Worm (Caenorhabditis elegans) whole organism, L4 larva: ENCODE measurements around the gene soc-2.

Source experiments
- F37D6.2 ChIP-seq: sonication (generic microtip); optimal IDR thresholded peaks from 2 replicates; lab custom pipeline; 2016; ENCODE audit warnings: mild to moderate bottlenecking, missing genetic modification characterization, missing compliant biosample characterization
- R02D3.7 ChIP-seq: fragments of 150-350 bp; sonication (generic microtip); optimal IDR thresholded peaks from 3 replicates; lab custom pipeline; 2014; ENCODE audit warnings: missing biosample characterization, missing genetic modification characterization
- T20F7.1 ChIP-seq: fragments of 200-800 bp; sonication (Bioruptor generic); optimal IDR thresholded peaks from 2 replicates; lab custom pipeline; 2018; ENCODE audit warnings: mild to moderate bottlenecking, missing genetic modification characterization, missing compliant biosample characterization
- T26A8.4 ChIP-seq: fragments of 200-800 bp; sonication (Bioruptor generic); IDR thresholded peaks from 2 replicates; pipeline ENCODE4 v1.3.6; 2022; ENCODE audit warnings: missing genetic modification characterization, missing compliant biosample characterization
- Y5F2A.4 ChIP-seq: fragments of 200-800 bp; sonication (Bioruptor generic); optimal IDR thresholded peaks from 2 replicates; lab custom pipeline; 2018; ENCODE audit warnings: mild to moderate bottlenecking, missing genetic modification characterization, missing compliant biosample characterization
- Y75B8A.6 ChIP-seq: fragments of 200-800 bp; sonication (Bioruptor generic); IDR thresholded peaks from 2 replicates; pipeline ENCODE4 v1.3.6; 2022; ENCODE audit warnings: missing genetic modification reagents, missing genetic modification characterization, missing compliant biosample characterization
- aha-1 ChIP-seq: fragments of 150-350 bp; peaks from one replicate; lab custom pipeline; 2014; ENCODE audit warnings: missing biosample characterization, missing genetic modification characterization
- ama-1 ChIP-seq: fragments of 150-350 bp; optimal IDR thresholded peaks from 2 replicates; lab custom pipeline; 2014; ENCODE audit warnings: inconsistent platforms, mixed read lengths
- ceh-20 ChIP-seq: fragments of 200-800 bp; sonication (Bioruptor generic); IDR thresholded peaks from 2 replicates; pipeline ENCODE4 v1.3.6; 2022; ENCODE audit warnings: missing genetic modification reagents, missing genetic modification characterization, missing compliant biosample characterization
- ceh-28 ChIP-seq: fragments of 150-350 bp; optimal IDR thresholded peaks from 2 replicates; lab custom pipeline; 2014; ENCODE audit warnings: missing biosample characterization, missing genetic modification reagents, missing genetic modification characterization
- ceh-62 ChIP-seq: sonication (generic microtip); optimal IDR thresholded peaks from 2 replicates; lab custom pipeline; 2017; ENCODE audit warnings: missing biosample characterization, missing genetic modification characterization
- cey-2 ChIP-seq: sonication (generic microtip); optimal IDR thresholded peaks from 3 replicates; lab custom pipeline; 2017; ENCODE audit warnings: missing genetic modification characterization, mild to moderate bottlenecking, missing compliant biosample characterization, antibody characterized with exemption, borderline replicate concordance; ENCODE audit not compliant: insufficient read depth
- dmd-6 ChIP-seq: fragments of 200-800 bp; sonication (Bioruptor generic); IDR thresholded peaks from 2 replicates; pipeline ENCODE4 v1.3.6; 2022; ENCODE audit warnings: missing genetic modification reagents, missing genetic modification characterization, missing compliant biosample characterization
- dmd-8 ChIP-seq: fragments of 200-800 bp; sonication (Bioruptor generic); IDR thresholded peaks from 2 replicates; pipeline ENCODE4 v1.3.6; 2022; ENCODE audit warnings: missing genetic modification characterization, missing compliant biosample characterization
- duxl-1 ChIP-seq: sonication (generic microtip); optimal IDR thresholded peaks from 2 replicates; lab custom pipeline; 2016; ENCODE audit warnings: mild to moderate bottlenecking, missing genetic modification characterization, moderate library complexity, missing compliant biosample characterization; ENCODE audit not compliant: poor library complexity
- dve-1 ChIP-seq: sonication (generic microtip); optimal IDR thresholded peaks from 2 replicates; lab custom pipeline; 2017; ENCODE audit warnings: antibody characterized with exemption, mild to moderate bottlenecking, missing genetic modification characterization, missing compliant biosample characterization; ENCODE audit not compliant: insufficient read depth
- egl-43 ChIP-seq: fragments of 200-800 bp; sonication (Bioruptor generic); IDR thresholded peaks from 2 replicates; pipeline ENCODE4 v1.3.6; 2022; ENCODE audit warnings: missing genetic modification reagents, missing genetic modification characterization, missing compliant biosample characterization
- gei-8 ChIP-seq: fragments of 200-800 bp; sonication (Bioruptor generic); optimal IDR thresholded peaks from 2 replicates; lab custom pipeline; 2018; ENCODE audit warnings: mild to moderate bottlenecking, missing genetic modification characterization, missing compliant biosample characterization
- lim-7 ChIP-seq: fragments of 200-800 bp; sonication (Bioruptor generic); IDR thresholded peaks from 2 replicates; pipeline ENCODE4 v1.3.6; 2022; ENCODE audit warnings: missing genetic modification characterization, missing compliant biosample characterization
- lin-15B ChIP-seq: fragments of 150-350 bp; sonication (generic microtip); optimal IDR thresholded peaks from 3 replicates; lab custom pipeline; 2014; ENCODE audit warnings: missing biosample characterization, missing genetic modification characterization
- lin-29 ChIP-seq: fragments of 200-800 bp; sonication (Bioruptor generic); IDR thresholded peaks from 2 replicates; pipeline ENCODE4 v1.3.6; 2022; ENCODE audit warnings: missing genetic modification reagents, missing genetic modification characterization, missing compliant biosample characterization
- lin-38 ChIP-seq: fragments of 200-800 bp; sonication (Bioruptor generic); IDR thresholded peaks from 2 replicates; pipeline ENCODE4 v1.3.6; 2022; ENCODE audit warnings: missing genetic modification reagents, missing genetic modification characterization, missing compliant biosample characterization
- lsy-2 ChIP-seq, 2 experiments: fragments of 150-350 bp in 1 of 2; sonication (generic microtip) in 1 of 2; optimal IDR thresholded peaks; 2 replicates each; lab custom pipeline; 2014 to 2017; ENCODE audit warnings: missing biosample characterization in 2 of 2, missing genetic modification characterization in 2 of 2
- madf-5 ChIP-seq, 2 experiments: fragments of 200-800 bp; sonication (Bioruptor generic); IDR thresholded peaks; 2 replicates each; pipeline ENCODE4 v1.3.6; 2022; ENCODE audit warnings: missing compliant biosample characterization in 2 of 2, missing genetic modification characterization in 2 of 2
- mep-1 ChIP-seq: fragments of 150-350 bp; sonication (generic microtip); optimal IDR thresholded peaks from 3 replicates; lab custom pipeline; 2014; ENCODE audit warnings: missing biosample characterization, missing genetic modification characterization
- mxl-3 ChIP-seq: fragments of 200-800 bp; sonication (Bioruptor generic); optimal IDR thresholded peaks from 2 replicates; lab custom pipeline; 2018; ENCODE audit warnings: mild to moderate bottlenecking, missing genetic modification characterization, missing compliant biosample characterization
- nhr-111 ChIP-seq: fragments of 200-800 bp; sonication (Bioruptor generic); optimal IDR thresholded peaks from 2 replicates; lab custom pipeline; 2018; ENCODE audit warnings: mild to moderate bottlenecking, missing genetic modification characterization, missing compliant biosample characterization
- nhr-237 ChIP-seq: sonication (generic microtip); optimal IDR thresholded peaks from 2 replicates; lab custom pipeline; 2017; ENCODE audit warnings: missing biosample characterization, missing genetic modification characterization
- nhr-42 ChIP-seq: fragments of 200-800 bp; sonication (Bioruptor generic); IDR thresholded peaks from 2 replicates; pipeline ENCODE4 v1.3.6; 2022; ENCODE audit warnings: missing genetic modification characterization, missing compliant biosample characterization
- nhr-77 ChIP-seq: fragments of 150-350 bp; optimal IDR thresholded peaks from 2 replicates; lab custom pipeline; 2014; ENCODE audit warnings: missing biosample characterization, missing genetic modification characterization
- pha-4 ChIP-seq, 2 experiments: fragments of 150-350 bp in 1 of 2; fragments of 200-800 bp in 1 of 2; sonication (Bioruptor generic) in 1 of 2; IDR thresholded peaks in 1 of 2; optimal IDR thresholded peaks in 1 of 2; 2 replicates each; pipeline versions ENCODE4 v1.3.6 to Lab custom; 2014 to 2022; ENCODE audit warnings: missing genetic modification characterization in 2 of 2, missing genetic modification reagents in 2 of 2, missing biosample characterization in 1 of 2, missing compliant biosample characterization in 1 of 2
- rbr-2 ChIP-seq: sonication (generic microtip); optimal IDR thresholded peaks from 2 replicates; lab custom pipeline; 2016; ENCODE audit warnings: missing genotype, missing genetic modification characterization, missing compliant biosample characterization
- saeg-2 ChIP-seq: fragments of 200-800 bp; sonication (Bioruptor generic); IDR thresholded peaks from 2 replicates; pipeline ENCODE4 v1.3.6; 2022; ENCODE audit warnings: missing genetic modification reagents, missing genetic modification characterization, missing compliant biosample characterization
- set-16 ChIP-seq: fragments of 200-800 bp; sonication (Bioruptor generic); IDR thresholded peaks from 2 replicates; pipeline ENCODE4 v1.3.6; 2022; ENCODE audit warnings: missing genetic modification reagents, missing genetic modification characterization, missing compliant biosample characterization
- skn-1 ChIP-seq: fragments of 150-350 bp; optimal IDR thresholded peaks from 2 replicates; lab custom pipeline; 2014; ENCODE audit warnings: missing biosample characterization, missing genetic modification characterization
- snpc-1.2 ChIP-seq: fragments of 200-800 bp; sonication (Bioruptor generic); IDR thresholded peaks from 2 replicates; pipeline ENCODE4 v1.3.6; 2022; ENCODE audit warnings: missing genetic modification reagents, missing genetic modification characterization, missing compliant biosample characterization
- snpc-4 ChIP-seq: fragments of 150-350 bp; optimal IDR thresholded peaks from 2 replicates; lab custom pipeline; 2014; ENCODE audit warnings: missing biosample characterization, missing genetic modification characterization
- tra-1 ChIP-seq: fragments of 200-800 bp; sonication (Bioruptor generic); IDR thresholded peaks from 2 replicates; pipeline ENCODE4 v1.3.6; 2022; ENCODE audit warnings: missing genetic modification reagents, missing genetic modification characterization, missing compliant biosample characterization
- unc-130 ChIP-seq: sonication (generic microtip); optimal IDR thresholded peaks from 2 replicates; lab custom pipeline; 2016; ENCODE audit warnings: missing genetic modification reagents, missing genetic modification characterization, missing compliant biosample characterization
- unc-39 ChIP-seq: sonication (generic microtip); optimal IDR thresholded peaks from 2 replicates; lab custom pipeline; 2017; ENCODE audit warnings: missing biosample characterization, missing genetic modification characterization
- unc-62 ChIP-seq, 3 experiments: fragments of 150-350 bp in 1 of 3; sonication (generic microtip); optimal IDR thresholded peaks in 2 of 3; peaks in 1 of 3; 1 replicate in 1 of 3; 2 replicates in 2 of 3; lab custom pipeline; 2014 to 2017; ENCODE audit warnings: missing biosample characterization in 3 of 3, missing genetic modification characterization in 3 of 3, missing genetic modification reagents in 3 of 3, missing genotype in 1 of 3
- vab-7 ChIP-seq: fragments of 200-800 bp; sonication (Bioruptor generic); IDR thresholded peaks from 2 replicates; pipeline ENCODE4 v1.3.6; 2022; ENCODE audit warnings: missing genetic modification reagents, missing genetic modification characterization, missing compliant biosample characterization
- zfp-2 ChIP-seq: sonication (generic microtip); optimal IDR thresholded peaks from 2 replicates; lab custom pipeline; 2016; ENCODE audit warnings: mild to moderate bottlenecking, missing genetic modification characterization, missing compliant biosample characterization
- zfp-3 ChIP-seq: fragments of 200-800 bp; sonication (Bioruptor generic); conservative IDR thresholded peaks from 2 replicates; pipeline ENCODE4 v1.3.6; 2022; ENCODE audit warnings: missing genetic modification reagents, missing genetic modification characterization, missing compliant biosample characterization
- zip-11 ChIP-seq: fragments of 200-800 bp; sonication (Bioruptor generic); IDR thresholded peaks from 2 replicates; pipeline ENCODE4 v1.3.6; 2022; ENCODE audit warnings: missing genetic modification characterization, missing compliant biosample characterization
- ztf-11 ChIP-seq: fragments of 150-350 bp; optimal IDR thresholded peaks from 2 replicates; lab custom pipeline; 2014; ENCODE audit warnings: missing biosample characterization, missing genetic modification characterization

The soc-2 gene

DNA sequence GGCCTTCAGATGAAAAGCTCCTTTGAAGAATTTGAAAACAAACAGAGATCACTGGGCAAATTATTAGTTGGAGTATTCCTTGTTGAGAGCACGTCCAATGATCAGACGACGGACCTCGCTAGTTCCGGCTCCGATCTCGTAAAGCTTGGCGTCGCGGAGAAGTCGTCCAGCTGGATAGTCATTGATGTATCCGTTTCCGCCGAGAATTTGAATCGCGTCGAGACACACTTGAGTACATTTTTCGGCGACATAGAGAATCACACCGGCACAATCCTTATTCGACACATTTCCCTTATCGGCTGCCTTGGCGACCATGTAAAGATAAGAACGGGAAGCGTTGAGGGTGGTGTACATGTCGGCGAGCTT, 65.3 kb downstream of the soc-2 start (continued):
- TF ChIP-seq lsy-2 (tag; optimal IDR thresholded peaks at IDR 0.05; lab: Kevin White, UChicago) (no peak), nhr-111 (GFP tag; lab: Kevin White, UChicago) (no peak), zfp-3 (GFP tag; lab: Robert Waterston, UW) (0 out of 2 replicates have a peak, but pooled peaks have one; percentile 50), zip-11 (no peak), snpc-1.2 (GFP tag; lab: Robert Waterston, UW) (peak; percentile 11; the same call in 1 of the 2 replicates), set-16 (GFP tag; lab: Robert Waterston, UW) (no peak), lin-29 (no peak), lin-38 (GFP tag; lab: Robert Waterston, UW) (no peak; the same call in 1 of the 2 replicates), unc-62 (GFP tag; optimal IDR thresholded peaks at IDR 0.05 in 1 of 2; lab: Kevin White, UChicago) (peak in 1 of 2 experiments; percentile 80), unc-62 (tag; optimal IDR thresholded peaks at IDR 0.05; lab: Kevin White, UChicago) (no peak), nhr-237 (tag; lab: Kevin White, UChicago) (no peak), snpc-4 (tag; lab: Kevin White, UChicago) (no peak), egl-43 (GFP tag; lab: Robert Waterston, UW) (peak; percentile 18), rbr-2 (tag; lab: Kevin White, UChicago) (peak; percentile 11), gei-8 (GFP tag; lab: Kevin White, UChicago) (no peak), nhr-77 (tag; lab: Kevin White, UChicago) (no peak), cey-2 (tag; lab: Kevin White, UChicago) (no peak), skn-1 (no peak), Y5F2A.4 (GFP tag; lab: Kevin White, UChicago) (no peak), lin-15B (tag; lab: Kevin White, UChicago) (no peak), dmd-8 (0 out of 2 replicates have a peak, but pooled peaks have one; percentile 37), ztf-11 (tag; lab: Kevin White, UChicago) (no peak), madf-5 (GFP tag; IDR thresholded peaks at IDR 0.05; lab: Robert Waterston, UW) (no peak), Y75B8A.6 (GFP tag; lab: Robert Waterston, UW) (0 out of 2 replicates have a peak, but pooled peaks have one; percentile 9)

DNA sequence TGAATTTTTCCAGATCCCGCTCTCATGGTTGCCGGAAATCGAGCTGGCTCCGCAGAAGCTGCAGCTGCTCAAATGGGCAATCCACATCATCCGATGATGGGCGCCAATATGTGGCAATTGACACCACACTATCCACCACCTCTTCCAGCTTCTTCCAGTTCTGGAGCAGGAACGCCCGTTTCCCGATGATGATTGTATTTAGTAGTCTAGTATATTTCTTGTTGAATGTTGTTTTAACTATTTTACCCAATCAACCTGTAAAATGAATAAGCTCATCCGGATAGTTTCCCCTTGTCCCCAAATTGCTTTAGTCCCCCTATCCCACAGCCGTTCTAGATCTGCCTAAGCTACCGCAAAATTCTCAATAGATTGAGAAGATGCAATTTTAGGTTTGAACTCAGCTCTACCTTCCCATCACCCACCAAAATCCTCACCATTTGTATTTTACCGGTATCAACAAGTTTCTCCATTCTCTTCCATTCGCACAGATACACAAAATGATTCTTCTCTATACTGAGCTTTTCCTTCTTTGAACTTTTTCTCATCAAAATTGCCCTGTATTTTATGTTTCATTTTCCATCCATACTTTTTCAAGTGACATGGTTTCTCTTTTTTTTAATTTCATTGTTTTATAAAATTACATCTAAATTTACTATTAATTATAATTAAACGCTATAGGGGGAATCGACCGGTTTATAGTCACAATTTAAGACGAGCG, 65.9 kb downstream of the soc-2 start:
- peak in 1 of 2 experiments; percentile 51 for TF ChIP-seq unc-62 (GFP tag; optimal IDR thresholded peaks at IDR 0.05 in 1 of 2; lab: Kevin White, UChicago)
- no peak for TF ChIP-seq unc-62 (tag; optimal IDR thresholded peaks at IDR 0.05; lab: Kevin White, UChicago)
- TF ChIP-seq F37D6.2 (tag; lab: Kevin White, UChicago): no peak
- TF ChIP-seq ceh-28 (tag; lab: Kevin White, UChicago): no peak
- TF ChIP-seq vab-7: no peak
- no peak for TF ChIP-seq unc-130 (GFP tag; lab: Kevin White, UChicago)
- TF ChIP-seq aha-1 (tag; lab: Kevin White, UChicago): peak; percentile 83
- TF ChIP-seq nhr-42 (GFP tag; lab: Robert Waterston, UW): no peak
- TF ChIP-seq tra-1 (GFP tag; lab: Robert Waterston, UW): no peak
- peak; percentile 18; the same call in 1 of the 2 replicates for TF ChIP-seq snpc-1.2 (GFP tag; lab: Robert Waterston, UW)
- peak; percentile 35; the same call in 1 of the 2 replicates for TF ChIP-seq pha-4 (GFP tag; IDR thresholded peaks at IDR 0.05; lab: Robert Waterston, UW)
- no peak for TF ChIP-seq pha-4 (tag; optimal IDR thresholded peaks at IDR 0.05; lab: Kevin White, UChicago)
- no peak for TF ChIP-seq ceh-20
- TF ChIP-seq dve-1 (tag; lab: Kevin White, UChicago): peak; percentile 29
- no peak for TF ChIP-seq unc-39 (tag; lab: Kevin White, UChicago)
- TF ChIP-seq T20F7.1: peak; percentile 55
- TF ChIP-seq mxl-3 (GFP tag; lab: Kevin White, UChicago): no peak
- TF ChIP-seq T26A8.4: 0 out of 2 replicates have a peak, but pooled peaks have one; percentile 39
- TF ChIP-seq zfp-2 (tag; lab: Kevin White, UChicago): no peak
- peak; percentile 40 for TF ChIP-seq mep-1 (tag; lab: Kevin White, UChicago)
- peak in 1 of 2 experiments; percentile 7 for TF ChIP-seq lsy-2 (tag; optimal IDR thresholded peaks at IDR 0.05; lab: Kevin White, UChicago)
- TF ChIP-seq ama-1 (lab: Kevin White, UChicago): peak; percentile 18
- peak; percentile 16 for TF ChIP-seq duxl-1 (tag; lab: Kevin White, UChicago)
- no peak; the same call in 1 of the 2 replicates for TF ChIP-seq dmd-6 (GFP tag; lab: Robert Waterston, UW)
- TF ChIP-seq lin-29: no peak
- TF ChIP-seq ztf-11 (tag; lab: Kevin White, UChicago): no peak
- no peak for TF ChIP-seq R02D3.7 (tag; lab: Kevin White, UChicago)
- TF ChIP-seq lim-7 (GFP tag; lab: Robert Waterston, UW): 0 out of 2 replicates have a peak, but pooled peaks have one; percentile 30
- no peak for TF ChIP-seq ceh-62 (tag; lab: Kevin White, UChicago)
- peak; percentile 6 for TF ChIP-seq nhr-77 (tag; lab: Kevin White, UChicago)
- 0 out of 2 replicates have a peak, but pooled peaks have one; percentile 8 for TF ChIP-seq saeg-2
- TF ChIP-seq zip-11: no peak
